Worm (Caenorhabditis elegans) whole organism, mixed stage, embryonic: ENCODE results near the gene pes-23.

Experiments used
- blmp-1 ChIP-seq: fragments of 150-350 bp; optimal IDR thresholded peaks from 2 replicates; lab custom pipeline; 2014; ENCODE audit warnings: missing biosample characterization, missing genetic modification characterization
- drap-1 ChIP-seq: fragments of 200-800 bp; sonication (Bioruptor generic); optimal IDR thresholded peaks from 3 replicates; lab custom pipeline; 2018; ENCODE audit warnings: mild to moderate bottlenecking, missing genetic modification characterization, missing compliant biosample characterization
- lin-32 ChIP-seq: fragments of 200-800 bp; sonication (Bioruptor generic); optimal IDR thresholded peaks from 2 replicates; lab custom pipeline; 2018; ENCODE audit warnings: mild to moderate bottlenecking, missing genetic modification characterization, missing compliant biosample characterization
- nhr-237 ChIP-seq: fragments of 150-350 bp; optimal IDR thresholded peaks from 2 replicates; lab custom pipeline; 2014; ENCODE audit warnings: missing biosample characterization, missing genetic modification characterization
- pha-4 ChIP-seq: fragments of 150-350 bp; optimal IDR thresholded peaks from 2 replicates; lab custom pipeline; 2018; ENCODE audit warnings: missing biosample characterization, missing genetic modification reagents, missing genetic modification characterization
- ztf-11 ChIP-seq: fragments of 150-350 bp; optimal IDR thresholded peaks from 2 replicates; lab custom pipeline; 2014; ENCODE audit warnings: missing biosample characterization, missing genetic modification characterization

- TF ChIP-seq drap-1 (GFP tag; lab: Kevin White, UChicago) (no peak), pha-4 (tag; lab: Kevin White, UChicago) (no peak), ztf-11 (tag; lab: Kevin White, UChicago) (no peak), blmp-1 (no peak), lin-32 (no peak), nhr-237 (no peak)
Observed at ce11 chrX:6894104-6894503, 7.1 kb upstream of the pes-23 start.
